Worm (Caenorhabditis elegans) whole organism, late embryonic: ENCODE data around the gene T12A2.21.

Source experiments
- ama-1 ChIP-seq: fragments of 150-350 bp; optimal IDR thresholded peaks from 2 replicates; lab custom pipeline; 2014
- lin-11 ChIP-seq: fragments of 200-800 bp; sonication (Bioruptor generic); optimal IDR thresholded peaks from 2 replicates; lab custom pipeline; 2018; ENCODE audit warnings: mild to moderate bottlenecking, missing genetic modification characterization, missing compliant biosample characterization
- mec-3 ChIP-seq: sonication (generic microtip); optimal IDR thresholded peaks from 2 replicates; lab custom pipeline; 2016; ENCODE audit warnings: borderline replicate concordance, missing genetic modification characterization, missing compliant biosample characterization
- nhr-232 ChIP-seq: sonication (generic microtip); optimal IDR thresholded peaks from 2 replicates; lab custom pipeline; 2016; ENCODE audit warnings: missing genetic modification characterization, missing compliant biosample characterization
- pqm-1 ChIP-seq: sonication (generic microtip); optimal IDR thresholded peaks from 2 replicates; lab custom pipeline; 2016; ENCODE audit warnings: missing genetic modification characterization, missing compliant biosample characterization
- ttx-3 ChIP-seq: sonication (generic microtip); optimal IDR thresholded peaks from 2 replicates; lab custom pipeline; 2016; ENCODE audit warnings: missing genetic modification reagents, missing genetic modification characterization, missing compliant biosample characterization
- ztf-16 ChIP-seq: sonication (generic microtip); optimal IDR thresholded peaks from 2 replicates; lab custom pipeline; 2017; ENCODE audit warnings: missing genetic modification characterization, missing compliant biosample characterization

DNA sequence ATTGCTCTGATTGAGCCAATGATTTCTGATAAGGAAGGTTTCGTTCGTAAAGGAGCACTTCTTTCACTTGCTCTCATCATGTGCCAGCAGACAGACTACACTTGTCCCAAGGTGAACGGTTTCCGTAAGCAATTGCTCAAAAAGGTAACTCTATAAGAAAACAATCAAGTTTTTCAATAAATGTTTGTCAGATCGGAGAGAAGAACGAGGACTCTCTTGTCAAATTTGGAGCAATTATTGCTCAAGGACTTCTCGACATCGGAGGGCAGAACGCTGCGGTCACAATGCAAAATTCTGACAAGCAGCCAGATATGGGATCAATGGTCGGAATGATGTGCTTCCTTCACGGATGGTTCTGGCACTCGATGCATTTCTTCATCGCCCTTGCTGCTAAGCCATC lies 35.2 kb downstream of the T12A2.21 start:
- TF ChIP-seq pqm-1 (tag; lab: Kevin White, UChicago), result no peak
- no peak for TF ChIP-seq mec-3 (tag; lab: Kevin White, UChicago)
- TF ChIP-seq ztf-16, result no peak
- TF ChIP-seq ama-1 (lab: Kevin White, UChicago), result no peak
- no peak for TF ChIP-seq ttx-3 (tag; lab: Kevin White, UChicago)
- no peak for TF ChIP-seq nhr-232
- TF ChIP-seq lin-11, result no peak
